Worm (Caenorhabditis elegans): Measurements from ENCODE around the gene CC8.3.
A peak's percentile ranks its signal among the peaks of the same experiment; 100 is the strongest.

CC8.3 gene

DNA sequence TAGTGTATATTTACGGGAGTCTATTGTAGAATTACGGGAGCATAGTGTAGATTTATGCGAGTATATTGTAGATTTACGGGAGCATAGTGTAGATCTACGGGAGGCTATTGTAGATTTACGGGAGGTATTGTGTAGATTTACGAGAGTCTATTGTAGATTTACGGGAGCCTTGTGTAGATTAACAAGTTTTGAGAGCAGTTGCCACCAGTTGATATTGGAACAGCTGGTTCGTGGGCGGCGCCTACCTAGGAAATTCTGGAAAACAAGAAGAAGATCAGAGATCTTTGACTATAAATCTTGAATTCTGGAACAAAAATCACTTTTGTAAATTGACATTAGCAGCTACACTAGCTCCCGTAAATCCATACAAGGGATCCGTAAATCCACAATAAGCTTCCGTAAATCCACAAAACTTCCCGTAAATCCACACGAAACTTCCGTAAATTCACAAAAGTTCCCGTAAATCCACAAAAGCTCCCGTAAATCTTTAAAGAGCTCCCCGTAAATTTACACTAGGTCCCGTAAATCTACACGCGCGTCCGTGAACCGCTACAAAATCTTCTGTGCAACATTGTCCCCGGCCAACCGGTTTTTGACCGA lies 10.8 kb upstream of the CC8.3 start:
- no peak for TF ChIP-seq mml-1 (tag; optimal IDR thresholded peaks at IDR 0.05)
- no peak for TF ChIP-seq lsy-12 (tag; optimal IDR thresholded peaks at IDR 0.05)
- TF ChIP-seq eor-1 (tag; optimal IDR thresholded peaks at IDR 0.05) = no peak
- TF ChIP-seq ceh-16 (tag; optimal IDR thresholded peaks at IDR 0.05) = no peak
- no peak for TF ChIP-seq pha-4 (tag; optimal IDR thresholded peaks at IDR 0.05)
- TF ChIP-seq nhr-76 (tag; optimal IDR thresholded peaks at IDR 0.05) = no peak
- TF ChIP-seq nfya-1 (tag; optimal IDR thresholded peaks at IDR 0.05; ENCODE audit: insufficient read depth) = no peak
- TF ChIP-seq R02D3.7 (tag; optimal IDR thresholded peaks at IDR 0.05) = no peak
- TF ChIP-seq elt-2 (tag; optimal IDR thresholded peaks at IDR 0.05) = no peak
- TF ChIP-seq lin-15B (tag; optimal IDR thresholded peaks at IDR 0.05) = no peak
- no peak for TF ChIP-seq elt-1 (tag; optimal IDR thresholded peaks at IDR 0.05)
- no peak for TF ChIP-seq tbx-2 (tag; optimal IDR thresholded peaks at IDR 0.05)
- TF ChIP-seq nhr-77 (tag; optimal IDR thresholded peaks at IDR 0.05) = no peak
- no peak for TF ChIP-seq nhr-11 (tag; optimal IDR thresholded peaks at IDR 0.05)
- TF ChIP-seq fos-1 (tag; optimal IDR thresholded peaks at IDR 0.05) = no peak
- TF ChIP-seq pqm-1 (tag; optimal IDR thresholded peaks at IDR 0.05) = no peak
- TF ChIP-seq ZK546.5 (tag; optimal IDR thresholded peaks at IDR 0.05) = no peak
- TF ChIP-seq sea-2 (GFP tag; optimal IDR thresholded peaks at IDR 0.05) = no peak

- TF ChIP-seq mml-1 (tag; optimal IDR thresholded peaks at IDR 0.05) (peak; percentile 50), nhr-43 (tag; optimal IDR thresholded peaks at IDR 0.05; ENCODE audit: poor library complexity, severe bottlenecking) (peak; percentile 68), lsy-12 (tag; optimal IDR thresholded peaks at IDR 0.05) (no peak), nhr-25 (tag; optimal IDR thresholded peaks at IDR 0.05) (peak; percentile 17), pha-4 (tag; optimal IDR thresholded peaks at IDR 0.05) (peak; percentile 15), nfya-1 (tag; optimal IDR thresholded peaks at IDR 0.05; ENCODE audit: insufficient read depth) (peak; percentile 11), ama-1 (optimal IDR thresholded peaks at IDR 0.05) (no peak), nhr-23 (tag; optimal IDR thresholded peaks at IDR 0.05) (peak; percentile 41)
These were observed 10.1 kb upstream of the CC8.3 start for ce11 chrIV:3652223-3652622.

DNA sequence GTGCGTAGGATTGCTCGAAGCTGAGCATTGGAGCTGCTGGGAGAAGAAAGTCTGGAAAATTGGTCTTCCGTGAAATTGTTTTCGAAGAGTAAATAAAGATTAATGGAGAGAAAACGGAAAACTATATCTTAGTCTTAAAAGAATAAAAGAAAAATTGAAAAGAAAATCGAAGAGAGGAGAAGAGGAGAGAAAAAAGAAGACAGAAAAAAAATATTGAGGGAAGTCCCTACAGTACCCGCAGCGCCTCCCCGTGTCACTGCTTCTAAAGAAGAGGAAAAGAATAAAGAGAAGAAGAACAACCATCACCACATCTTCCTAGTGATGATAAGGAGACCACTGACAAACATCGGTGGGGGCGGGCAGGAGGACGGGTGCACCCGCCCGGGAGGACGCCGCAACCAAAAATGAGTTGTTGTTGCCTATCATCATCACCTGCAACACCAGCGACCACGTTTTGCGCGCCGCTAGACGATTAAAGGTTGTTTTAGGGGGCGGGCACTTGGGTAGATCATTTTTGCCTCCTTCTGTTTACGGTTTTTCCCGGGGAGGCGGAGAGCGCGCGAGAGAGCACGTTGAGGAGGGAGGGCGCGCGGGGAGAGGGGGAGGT lies 6.6 kb upstream of the CC8.3 start, which contains the start of gene CC8.2:
TSS of gene CC8.2 (minus strand) at position 51 of the 607 bp plus-strand sequence.
- TF ChIP-seq nfya-1 (tag; optimal IDR thresholded peaks at IDR 0.05; ENCODE audit: insufficient read depth) (peak; percentile 44), nhr-77 (tag; optimal IDR thresholded peaks at IDR 0.05) (no peak), pha-4 (tag; optimal IDR thresholded peaks at IDR 0.05) (peak; percentile 15), ztf-11 (tag; optimal IDR thresholded peaks at IDR 0.05) (no peak), lsy-12 (tag; optimal IDR thresholded peaks at IDR 0.05) (peak; percentile 32), nhr-28 (tag; optimal IDR thresholded peaks at IDR 0.05) (no peak), aly-2 (tag; optimal IDR thresholded peaks at IDR 0.05) (no peak), nhr-43 (tag; optimal IDR thresholded peaks at IDR 0.05; ENCODE audit: poor library complexity, severe bottlenecking) (peak; percentile 84), elt-3 (tag; optimal IDR thresholded peaks at IDR 0.05) (peak in 1 of 3 experiments; percentile 63), nhr-23 (tag; optimal IDR thresholded peaks at IDR 0.05) (peak; percentile 65), jun-1 (tag; optimal IDR thresholded peaks at IDR 0.05) (no peak), nhr-25 (tag; optimal IDR thresholded peaks at IDR 0.05) (peak; percentile 18), ama-1 (optimal IDR thresholded peaks at IDR 0.05) (peak; percentile 47)

- TF ChIP-seq ceh-28 (tag; optimal IDR thresholded peaks at IDR 0.05) (no peak), nhr-25 (tag; optimal IDR thresholded peaks at IDR 0.05) (peak; percentile 33), fos-1 (tag; optimal IDR thresholded peaks at IDR 0.05) (no peak), nhr-43 (tag; optimal IDR thresholded peaks at IDR 0.05; ENCODE audit: poor library complexity, severe bottlenecking) (no peak), sea-2 (GFP tag; optimal IDR thresholded peaks at IDR 0.05) (no peak), nhr-11 (tag; optimal IDR thresholded peaks at IDR 0.05) (no peak), lin-39 (tag; optimal IDR thresholded peaks at IDR 0.05) (peak; percentile 45), nhr-76 (tag; optimal IDR thresholded peaks at IDR 0.05) (no peak), nfya-1 (tag; optimal IDR thresholded peaks at IDR 0.05; ENCODE audit: insufficient read depth) (peak; percentile 54), egl-27 (tag; optimal IDR thresholded peaks at IDR 0.05) (no peak), aly-2 (tag; optimal IDR thresholded peaks at IDR 0.05) (no peak), ztf-11 (tag; optimal IDR thresholded peaks at IDR 0.05) (no peak)
These were observed 5.5 kb upstream of the CC8.3 start for ce11 chrIV:3647551-3647950.
